Worm (Caenorhabditis elegans): Measurements from ENCODE around the gene C32C4.16.

C32C4.16 gene

ce11 chrV:10647043-10647611, at the start of gene C32C4.16, which contains the start of gene C32C4.3:
TSS of gene C32C4.16 (plus strand) at chrV:10647561.
TSS of gene C32C4.3 (minus strand) at chrV:10647143.
- TF ChIP-seq T22C8.4 (GFP tag; IDR thresholded peaks at IDR 0.05) (no peak), ztf-29 (GFP tag; IDR thresholded peaks at IDR 0.05) (no peak), klf-2 (GFP tag; conservative IDR thresholded peaks at IDR 0.05) (no peak), tab-1 (GFP tag; IDR thresholded peaks at IDR 0.05) (no peak), ztf-23 (GFP tag; IDR thresholded peaks at IDR 0.05) (no peak), flt-1 (GFP tag; IDR thresholded peaks at IDR 0.05) (no peak)

ce11 chrV:10598670-10599154, 48.6 kb upstream of the C32C4.16 start, which contains the start of gene scpl-4:
TSS of gene scpl-4 (plus strand) at chrV:10599104.
- TF ChIP-seq tab-1 (GFP tag; IDR thresholded peaks at IDR 0.05) = no peak
- TF ChIP-seq klf-2 (GFP tag; conservative IDR thresholded peaks at IDR 0.05) = no peak
- TF ChIP-seq ref-1 (GFP tag; conservative IDR thresholded peaks at IDR 0.05) = no peak
- no peak for TF ChIP-seq ztf-23 (GFP tag; IDR thresholded peaks at IDR 0.05)
- no peak for TF ChIP-seq T22C8.4 (GFP tag; IDR thresholded peaks at IDR 0.05)
- TF ChIP-seq ztf-29 (GFP tag; IDR thresholded peaks at IDR 0.05) = no peak
- TF ChIP-seq cog-1 (tag; optimal IDR thresholded peaks at IDR 0.05) = no peak
- no peak for TF ChIP-seq flt-1 (GFP tag; IDR thresholded peaks at IDR 0.05)
- no peak for TF ChIP-seq med-1 (GFP tag; optimal IDR thresholded peaks at IDR 0.05; ENCODE audit: insufficient read depth)

ce11 chrV:10602051-10602937, 45.1 kb upstream of the C32C4.16 start, which contains the start of gene H27A22.1:
TSS of gene H27A22.1 (plus strand) at chrV:10602555.
- TF ChIP-seq ztf-23 (GFP tag; IDR thresholded peaks at IDR 0.05) = no peak
- no peak for TF ChIP-seq flt-1 (GFP tag; IDR thresholded peaks at IDR 0.05)
- TF ChIP-seq tab-1 (GFP tag; IDR thresholded peaks at IDR 0.05) = no peak
- no peak for TF ChIP-seq klf-2 (GFP tag; conservative IDR thresholded peaks at IDR 0.05)
- TF ChIP-seq med-1 (GFP tag; optimal IDR thresholded peaks at IDR 0.05; ENCODE audit: insufficient read depth) = no peak
- no peak for TF ChIP-seq cog-1 (tag; optimal IDR thresholded peaks at IDR 0.05)
- TF ChIP-seq T22C8.4 (GFP tag; IDR thresholded peaks at IDR 0.05) = no peak
- no peak for TF ChIP-seq ref-1 (GFP tag; conservative IDR thresholded peaks at IDR 0.05)
- no peak for TF ChIP-seq ztf-29 (GFP tag; IDR thresholded peaks at IDR 0.05)

- no peak for TF ChIP-seq ztf-29 (GFP tag; IDR thresholded peaks at IDR 0.05)
- no peak for TF ChIP-seq ref-1 (GFP tag; conservative IDR thresholded peaks at IDR 0.05)
- no peak for TF ChIP-seq med-1 (GFP tag; optimal IDR thresholded peaks at IDR 0.05; ENCODE audit: insufficient read depth)
- no peak for TF ChIP-seq cog-1 (tag; optimal IDR thresholded peaks at IDR 0.05)
- TF ChIP-seq flt-1 (GFP tag; IDR thresholded peaks at IDR 0.05) = no peak
- TF ChIP-seq tab-1 (GFP tag; IDR thresholded peaks at IDR 0.05) = no peak
- TF ChIP-seq T22C8.4 (GFP tag; IDR thresholded peaks at IDR 0.05) = no peak
- TF ChIP-seq klf-2 (GFP tag; conservative IDR thresholded peaks at IDR 0.05) = no peak
- no peak for TF ChIP-seq ztf-23 (GFP tag; IDR thresholded peaks at IDR 0.05)
Measured at ce11 chrV:10615496-10615895, 31.9 kb upstream of the C32C4.16 start, which contains the start of gene H09F14.1. TSS of gene H09F14.1 (minus strand) at chrV:10615596.

- TF ChIP-seq med-1 (GFP tag; optimal IDR thresholded peaks at IDR 0.05; ENCODE audit: insufficient read depth) (no peak), cog-1 (tag; optimal IDR thresholded peaks at IDR 0.05) (no peak), flt-1 (GFP tag; IDR thresholded peaks at IDR 0.05) (no peak), klf-2 (GFP tag; conservative IDR thresholded peaks at IDR 0.05) (no peak), ztf-29 (GFP tag; IDR thresholded peaks at IDR 0.05) (no peak), tab-1 (GFP tag; IDR thresholded peaks at IDR 0.05) (no peak), T22C8.4 (GFP tag; IDR thresholded peaks at IDR 0.05) (no peak), ref-1 (GFP tag; conservative IDR thresholded peaks at IDR 0.05) (no peak), ztf-23 (GFP tag; IDR thresholded peaks at IDR 0.05) (no peak)
Measured at ce11 chrV:10630497-10630896, 16.9 kb upstream of the C32C4.16 start.

ce11 chrV:10632758-10633157, 14.6 kb upstream of the C32C4.16 start, which contains the start of gene mab-23:
TSS of gene mab-23 (plus strand) at chrV:10633058.
- TF ChIP-seq med-1 (GFP tag; optimal IDR thresholded peaks at IDR 0.05; ENCODE audit: insufficient read depth) = no peak
- TF ChIP-seq cog-1 (tag; optimal IDR thresholded peaks at IDR 0.05) = no peak
- no peak for TF ChIP-seq ref-1 (GFP tag; conservative IDR thresholded peaks at IDR 0.05)
- no peak for TF ChIP-seq tab-1 (GFP tag; IDR thresholded peaks at IDR 0.05)
- TF ChIP-seq klf-2 (GFP tag; conservative IDR thresholded peaks at IDR 0.05) = no peak
- no peak for TF ChIP-seq T22C8.4 (GFP tag; IDR thresholded peaks at IDR 0.05)
- no peak for TF ChIP-seq ztf-29 (GFP tag; IDR thresholded peaks at IDR 0.05)
- no peak for TF ChIP-seq ztf-23 (GFP tag; IDR thresholded peaks at IDR 0.05)
- no peak for TF ChIP-seq flt-1 (GFP tag; IDR thresholded peaks at IDR 0.05)

- TF ChIP-seq ztf-23 (GFP tag; IDR thresholded peaks at IDR 0.05) (no peak), T22C8.4 (GFP tag; IDR thresholded peaks at IDR 0.05) (no peak), ztf-29 (GFP tag; IDR thresholded peaks at IDR 0.05) (no peak), klf-2 (GFP tag; conservative IDR thresholded peaks at IDR 0.05) (no peak), tab-1 (GFP tag; IDR thresholded peaks at IDR 0.05) (no peak), cog-1 (tag; optimal IDR thresholded peaks at IDR 0.05) (no peak), ref-1 (GFP tag; conservative IDR thresholded peaks at IDR 0.05) (no peak), med-1 (GFP tag; optimal IDR thresholded peaks at IDR 0.05; ENCODE audit: insufficient read depth) (no peak), flt-1 (GFP tag; IDR thresholded peaks at IDR 0.05) (no peak)
Measured at ce11 chrV:10635722-10636121, 11.6 kb upstream of the C32C4.16 start, which contains the start of gene kvs-2. TSS of gene kvs-2 (plus strand) at chrV:10636022.

ce11 chrV:10640977-10641376, 6.4 kb upstream of the C32C4.16 start:
- no peak for TF ChIP-seq T22C8.4 (GFP tag; IDR thresholded peaks at IDR 0.05)

ce11 chrV:10648146-10648545, 785 bp downstream of the C32C4.16 start, which contains the start of gene aqp-6:
TSS of gene aqp-6 (plus strand) at chrV:10648446.
- TF ChIP-seq klf-2 (GFP tag; conservative IDR thresholded peaks at IDR 0.05) (no peak), cog-1 (tag; optimal IDR thresholded peaks at IDR 0.05) (no peak), ref-1 (GFP tag; conservative IDR thresholded peaks at IDR 0.05) (no peak), med-1 (GFP tag; optimal IDR thresholded peaks at IDR 0.05; ENCODE audit: insufficient read depth) (no peak), T22C8.4 (GFP tag; IDR thresholded peaks at IDR 0.05) (no peak), ztf-23 (GFP tag; IDR thresholded peaks at IDR 0.05) (no peak), flt-1 (GFP tag; IDR thresholded peaks at IDR 0.05) (no peak)

Data from whole organism, midembryonic.